Fruit fly (Drosophila melanogaster): ENCODE data around the gene mts.

dm6 chr2L:7849472-7849871 lies 22.0 kb downstream of the mts start:
- TF ChIP-seq OdsH (GFP tag; optimal IDR thresholded peaks at IDR 0.05) (no peak), fru (GFP tag; optimal IDR thresholded peaks at IDR 0.05) (no peak), HLH106 (tag; optimal IDR thresholded peaks at IDR 0.05) (no peak), pan (optimal IDR thresholded peaks at IDR 0.05) (no peak), Abd-B (GFP tag; optimal IDR thresholded peaks at IDR 0.05) (no peak), dl (GFP tag; optimal IDR thresholded peaks at IDR 0.05; ENCODE audit: insufficient read depth in 1 of 2, partially characterized antibody in 2 of 2) (no peak), CG9705 (GFP tag; optimal IDR thresholded peaks at IDR 0.05) (no peak)
